Worm (Caenorhabditis elegans): ENCODE measurements around the gene gst-23.

ce11 chrV:3241175-3241574 is 1.9 kb upstream of the gst-23 start, which contains the start of gene srj-11:
- TF ChIP-seq snpc-4 (tag; optimal IDR thresholded peaks at IDR 0.05) (no peak), gmeb-1 (tag; optimal IDR thresholded peaks at IDR 0.05) (no peak), ama-1 (optimal IDR thresholded peaks at IDR 0.05) (no peak), nhr-237 (tag; optimal IDR thresholded peaks at IDR 0.05) (no peak), lin-39 (tag; optimal IDR thresholded peaks at IDR 0.05) (no peak), dmd-4 (tag; optimal IDR thresholded peaks at IDR 0.05) (no peak), skn-1 (tag; optimal IDR thresholded peaks at IDR 0.05) (no peak), ceh-82 (tag; optimal IDR thresholded peaks at IDR 0.05) (no peak), elt-1 (tag; optimal IDR thresholded peaks at IDR 0.05) (no peak), Y55F3AM.14 (GFP tag; optimal IDR thresholded peaks at IDR 0.05) (no peak), R02D3.7 (tag; optimal IDR thresholded peaks at IDR 0.05) (no peak), nhr-77 (tag; optimal IDR thresholded peaks at IDR 0.05) (no peak), nhr-12 (tag; optimal IDR thresholded peaks at IDR 0.05) (no peak), ztf-4 (tag; optimal IDR thresholded peaks at IDR 0.05) (no peak)
